Fruit fly (Drosophila melanogaster) whole organism, pupa: Measurements from ENCODE around the gene Atg3.

Experiments used
- CG10348 ChIP-seq: fragments of 200-800 bp; sonication (Bioruptor generic); IDR thresholded peaks from 2 replicates; pipeline ENCODE4 v1.3.6; 2022; ENCODE audit warnings: missing biosample characterization, missing genetic modification characterization
- CG12605 ChIP-seq: fragments of 200-800 bp; sonication (Bioruptor generic); IDR thresholded peaks from 2 replicates; pipeline ENCODE4 v1.3.6; 2022; ENCODE audit warnings: missing biosample characterization, missing genetic modification characterization
- CG13204 ChIP-seq: fragments of 200-800 bp; sonication (Bioruptor generic); optimal IDR thresholded peaks from 2 replicates; lab custom pipeline; 2018; ENCODE audit warnings: missing biosample characterization, mild to moderate bottlenecking, missing genetic modification characterization, moderate library complexity
- CG14655 ChIP-seq: fragments of 200-800 bp; sonication (Bioruptor generic); optimal IDR thresholded peaks from 3 replicates; lab custom pipeline; 2017; ENCODE audit warnings: mild to moderate bottlenecking, missing biosample characterization, missing genetic modification reagents, missing genetic modification characterization
- CG15710 ChIP-seq: fragments of 200-800 bp; sonication (Bioruptor generic); optimal IDR thresholded peaks from 2 replicates; lab custom pipeline; 2018; ENCODE audit warnings: missing biosample characterization, mild to moderate bottlenecking, missing genetic modification characterization, moderate library complexity
- CG17806 ChIP-seq: fragments of 200-800 bp; sonication (Bioruptor generic); optimal IDR thresholded peaks from 2 replicates; lab custom pipeline; 2018; ENCODE audit warnings: missing biosample characterization, mild to moderate bottlenecking, missing genetic modification characterization, moderate library complexity
- CG32121 ChIP-seq: fragments of 200-800 bp; sonication (Bioruptor generic); IDR thresholded peaks from 2 replicates; pipeline ENCODE4 v1.3.6; 2022; ENCODE audit warnings: missing biosample characterization, missing genetic modification characterization
- CG34367 ChIP-seq: fragments of 200-800 bp; sonication (Bioruptor generic); optimal IDR thresholded peaks from 2 replicates; lab custom pipeline; 2018; ENCODE audit warnings: missing biosample characterization, mild to moderate bottlenecking, missing genetic modification characterization
- CG4496 ChIP-seq: fragments of 200-800 bp; sonication (Bioruptor generic); IDR thresholded peaks from 3 replicates; pipeline ENCODE4 v1.3.6; 2022; ENCODE audit warnings: missing biosample characterization, missing genetic modification characterization
- CG8159 ChIP-seq: fragments of 200-800 bp; sonication (Bioruptor generic); optimal IDR thresholded peaks from 3 replicates; lab custom pipeline; 2018; ENCODE audit warnings: missing biosample characterization, mild to moderate bottlenecking, missing genetic modification characterization, moderate library complexity
- CG8301 ChIP-seq: fragments of 200-800 bp; sonication (Bioruptor generic); optimal IDR thresholded peaks from 2 replicates; lab custom pipeline; 2018; ENCODE audit warnings: missing biosample characterization, mild to moderate bottlenecking, missing genetic modification characterization
- CG9948 ChIP-seq: fragments of 200-800 bp; sonication (Bioruptor generic); optimal IDR thresholded peaks from 2 replicates; lab custom pipeline; 2018; ENCODE audit warnings: missing biosample characterization, mild to moderate bottlenecking, missing genetic modification characterization, moderate library complexity
- D1 ChIP-seq: fragments of 200-800 bp; sonication (Bioruptor generic); optimal IDR thresholded peaks from 2 replicates; lab custom pipeline; 2018; ENCODE audit warnings: missing biosample characterization, mild to moderate bottlenecking, missing genetic modification characterization, moderate library complexity
- EcR ChIP-seq: fragments of 200-800 bp; sonication (Bioruptor generic); optimal IDR thresholded peaks from 3 replicates; lab custom pipeline; 2019; ENCODE audit warnings: missing biosample characterization, missing genetic modification characterization, mild to moderate bottlenecking, moderate library complexity, missing genetic modification reagents
- Ets98B ChIP-seq: fragments of 200-800 bp; sonication (Bioruptor generic); IDR thresholded peaks from 2 replicates; pipeline ENCODE4 v1.3.6; 2022; ENCODE audit warnings: missing biosample characterization, missing genetic modification characterization
- Pif1A ChIP-seq: fragments of 200-800 bp; sonication (Bioruptor generic); optimal IDR thresholded peaks from 3 replicates; lab custom pipeline; 2016; ENCODE audit warnings: missing biosample characterization, missing genetic modification characterization
- Pif1B ChIP-seq: fragments of 200-800 bp; sonication (Bioruptor generic); optimal IDR thresholded peaks from 3 replicates; lab custom pipeline; 2016; ENCODE audit warnings: missing biosample characterization, missing genetic modification characterization
- Snoo ChIP-seq: fragments of 200-800 bp; sonication (Bioruptor generic); optimal IDR thresholded peaks from 3 replicates; lab custom pipeline; 2017; ENCODE audit warnings: missing biosample characterization, mild to moderate bottlenecking, missing genetic modification characterization, inconsistent platforms
- fd96Ca ChIP-seq: fragments of 200-800 bp; sonication (Bioruptor generic); IDR thresholded peaks from 3 replicates; pipeline ENCODE4 v1.3.6; 2022; ENCODE audit warnings: missing biosample characterization, missing genetic modification characterization
- gl ChIP-seq: fragments of 200-800 bp; sonication (Bioruptor generic); optimal IDR thresholded peaks from 2 replicates; lab custom pipeline; 2018; ENCODE audit warnings: missing biosample characterization, mild to moderate bottlenecking, missing genetic modification characterization
- rn ChIP-seq: fragments of 200-800 bp; sonication (Bioruptor generic); IDR thresholded peaks from 2 replicates; pipeline ENCODE4 v1.3.6; 2022; ENCODE audit warnings: missing biosample characterization, missing genetic modification characterization

Atg3 gene

DNA sequence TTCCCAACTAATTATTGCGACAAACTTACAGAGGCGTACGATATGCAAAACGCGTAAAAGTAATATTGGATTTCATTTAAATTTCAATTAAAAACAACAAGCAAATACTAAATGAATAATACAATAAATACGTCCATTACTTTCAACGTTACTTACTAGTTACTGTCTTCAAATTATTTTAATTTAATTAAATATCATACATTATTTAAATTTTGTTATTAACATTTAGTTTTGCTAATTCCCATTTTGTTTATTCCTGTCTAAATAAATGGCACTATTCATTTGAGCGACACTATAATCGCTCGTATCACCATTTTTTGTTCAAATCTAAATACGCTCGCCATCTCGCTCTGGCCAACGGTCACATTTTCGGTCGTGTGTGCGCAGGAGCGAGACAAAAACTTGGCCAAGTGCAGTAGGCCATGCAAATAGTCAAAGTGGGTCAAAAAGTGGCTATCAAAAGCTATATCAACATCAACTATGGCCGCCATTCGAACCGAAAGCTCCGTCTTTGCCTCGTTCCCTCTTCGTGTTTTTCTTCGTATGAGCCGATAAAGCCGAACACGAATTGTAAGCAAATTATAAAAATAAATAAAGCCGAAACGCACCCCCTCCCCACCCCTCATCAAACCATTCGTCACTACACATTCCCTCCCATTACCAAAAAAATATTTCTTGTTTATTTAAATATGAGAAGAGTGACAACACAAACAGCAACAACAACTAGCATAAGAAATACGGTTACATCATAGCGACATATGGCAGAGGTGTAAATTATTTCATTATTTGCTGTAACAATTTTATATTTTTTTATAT lies 40.9 kb downstream of the Atg3 start:
- TF ChIP-seq CG10348 (GFP tag; lab: Robert Waterston, UW) (no peak), CG15710 (tag; lab: Kevin White, UChicago) (no peak), CG32121 (GFP tag; lab: Robert Waterston, UW) (peak; percentile 80), CG4496 (GFP tag; lab: Robert Waterston, UW) (peak; percentile 43; the same call in 1 of the 3 replicates), CG12605 (peak; percentile 20; the same call in 1 of the 2 replicates), rn (GFP tag; lab: Robert Waterston, UW) (0 out of 2 replicates have a peak, but pooled peaks have one; percentile 6), fd96Ca (GFP tag; lab: Robert Waterston, UW) (peak; percentile 77), CG14655 (GFP tag; lab: Kevin White, UChicago) (no peak)
- TF ChIP-seq, all 21 proteins: peak for 5

DNA sequence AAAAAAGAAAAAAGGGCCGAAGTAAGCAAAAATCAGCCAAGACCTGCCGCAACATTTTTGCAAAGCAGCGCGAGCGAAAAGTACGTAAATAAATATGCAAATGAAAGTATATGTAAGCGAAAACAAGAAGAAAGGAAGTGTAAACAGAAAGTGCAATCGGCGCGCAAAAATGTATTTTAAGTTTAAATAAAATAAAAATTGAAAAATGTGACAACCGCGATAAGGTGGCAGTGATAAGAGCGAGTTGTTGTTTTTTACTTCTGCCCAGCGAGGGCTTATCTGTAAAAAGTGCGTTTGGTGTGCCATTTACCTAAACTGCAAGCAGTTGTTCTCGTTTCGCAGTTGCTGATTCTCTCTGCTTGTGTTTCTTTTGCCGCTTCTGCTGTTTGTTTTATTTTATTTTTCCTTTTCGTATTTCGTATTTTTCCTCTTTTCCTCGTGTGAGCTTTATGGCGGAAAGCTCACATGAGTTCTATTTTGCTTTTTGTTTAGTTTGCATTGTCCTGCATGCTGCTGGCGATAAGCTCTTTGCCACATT lies 42.2 kb downstream of the Atg3 start:
- TF ChIP-seq Snoo (peak; percentile 36), CG8159 (peak; percentile 69), CG4496 (GFP tag; lab: Robert Waterston, UW) (peak; percentile 89), CG13204 (peak; percentile 80), CG9948 (peak; percentile 53), Ets98B (GFP tag; lab: Robert Waterston, UW) (peak; percentile 81), CG15710 (tag; lab: Kevin White, UChicago) (peak; percentile 66), CG14655 (GFP tag; lab: Kevin White, UChicago) (peak; percentile 81), CG32121 (GFP tag; lab: Robert Waterston, UW) (peak; percentile 79), EcR (no peak), rn (GFP tag; lab: Robert Waterston, UW) (peak; percentile 75), CG8301 (tag; lab: Kevin White, UChicago) (peak; percentile 71), CG17806 (tag; lab: Kevin White, UChicago) (peak; percentile 63), CG12605 (peak; percentile 96), Pif1B (GFP tag; lab: Kevin White, UChicago) (peak; percentile 27), CG34367 (tag; lab: Kevin White, UChicago) (peak; percentile 77), Pif1A (peak; percentile 83), D1 (tag; lab: Kevin White, UChicago) (no peak), gl (tag; lab: Kevin White, UChicago) (peak; percentile 91), fd96Ca (GFP tag; lab: Robert Waterston, UW) (peak; percentile 71; the same call in 2 of the 3 replicates), CG10348 (GFP tag; lab: Robert Waterston, UW) (no peak)

DNA sequence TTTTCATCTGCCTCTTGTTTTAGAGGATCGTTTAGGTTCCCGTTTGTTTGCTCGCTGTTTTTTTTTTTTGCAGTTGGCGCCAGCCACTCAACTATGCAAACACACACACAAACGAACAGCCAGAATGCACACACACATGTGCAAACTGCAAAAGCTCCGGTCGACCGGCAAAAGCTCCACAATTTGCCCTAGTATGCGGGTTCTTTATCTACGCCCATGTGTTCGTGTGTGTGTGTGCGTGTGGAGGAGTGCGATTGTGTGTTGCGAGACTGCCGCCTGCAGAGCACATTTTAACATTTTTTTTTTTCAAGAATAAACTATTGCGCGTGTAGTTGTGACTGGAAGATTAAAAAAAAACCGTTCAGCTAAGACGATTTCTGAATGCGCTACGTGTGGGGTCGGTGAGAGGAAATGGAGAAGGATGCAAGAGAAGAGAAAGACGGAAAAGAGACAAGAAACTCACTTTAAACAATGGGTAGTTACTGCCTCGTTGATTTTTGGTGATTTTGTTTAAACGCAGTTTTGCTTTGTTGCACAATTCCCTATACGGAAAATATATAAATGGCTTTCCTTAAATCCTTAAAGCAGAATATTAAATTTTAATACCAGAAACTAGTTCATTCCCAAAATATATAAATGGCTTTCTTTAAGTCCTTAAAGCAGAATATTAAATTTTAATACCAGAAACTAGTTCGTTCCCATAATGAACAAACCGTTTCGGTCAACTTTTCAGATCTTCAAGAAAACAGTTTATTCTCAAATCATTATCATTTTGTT lies 42.9 kb downstream of the Atg3 start:
- TF ChIP-seq CG17806 (tag; lab: Kevin White, UChicago): peak; percentile 62
- no peak for TF ChIP-seq D1 (tag; lab: Kevin White, UChicago)
- TF ChIP-seq fd96Ca (GFP tag; lab: Robert Waterston, UW): peak; percentile 76; the same call in 2 of the 3 replicates
- peak; percentile 34 for TF ChIP-seq CG8301 (tag; lab: Kevin White, UChicago)
- peak; percentile 72 for TF ChIP-seq CG32121 (GFP tag; lab: Robert Waterston, UW)
- TF ChIP-seq Pif1B (GFP tag; lab: Kevin White, UChicago): peak; percentile 52
- TF ChIP-seq gl (tag; lab: Kevin White, UChicago): peak; percentile 82
- no peak for TF ChIP-seq rn (GFP tag; lab: Robert Waterston, UW)
- peak; percentile 70 for TF ChIP-seq CG8159
- TF ChIP-seq CG34367 (tag; lab: Kevin White, UChicago): peak; percentile 74
- peak; percentile 66 for TF ChIP-seq CG12605
- TF ChIP-seq CG4496 (GFP tag; lab: Robert Waterston, UW): peak; percentile 86
- TF ChIP-seq EcR: peak; percentile 62
- TF ChIP-seq CG13204: peak; percentile 32
- peak; percentile 72 for TF ChIP-seq CG15710 (tag; lab: Kevin White, UChicago)
- TF ChIP-seq Pif1A: peak; percentile 35
- no peak for TF ChIP-seq Snoo
- peak; percentile 55 for TF ChIP-seq CG14655 (GFP tag; lab: Kevin White, UChicago)
- no peak for TF ChIP-seq CG10348 (GFP tag; lab: Robert Waterston, UW)
- TF ChIP-seq Ets98B (GFP tag; lab: Robert Waterston, UW): peak; percentile 48
- peak; percentile 48 for TF ChIP-seq CG9948

DNA sequence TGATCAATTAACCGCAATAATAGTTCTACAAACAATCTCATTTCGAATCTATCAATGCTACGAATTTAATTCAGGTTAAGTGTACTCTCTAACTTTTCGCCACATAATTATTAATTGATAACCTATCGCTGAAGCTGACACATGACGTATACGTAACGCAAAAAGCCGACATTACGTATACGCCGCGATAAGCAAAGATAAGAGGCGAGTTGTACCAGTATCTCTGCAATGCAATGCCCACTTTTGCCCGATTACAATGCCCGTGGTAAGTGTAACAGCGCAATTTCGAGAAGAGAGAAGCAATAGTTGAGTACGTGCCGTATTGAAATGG lies 43.5 kb downstream of the Atg3 start:
- no peak for TF ChIP-seq Pif1B (GFP tag; lab: Kevin White, UChicago)
- TF ChIP-seq EcR: peak; percentile 47

DNA sequence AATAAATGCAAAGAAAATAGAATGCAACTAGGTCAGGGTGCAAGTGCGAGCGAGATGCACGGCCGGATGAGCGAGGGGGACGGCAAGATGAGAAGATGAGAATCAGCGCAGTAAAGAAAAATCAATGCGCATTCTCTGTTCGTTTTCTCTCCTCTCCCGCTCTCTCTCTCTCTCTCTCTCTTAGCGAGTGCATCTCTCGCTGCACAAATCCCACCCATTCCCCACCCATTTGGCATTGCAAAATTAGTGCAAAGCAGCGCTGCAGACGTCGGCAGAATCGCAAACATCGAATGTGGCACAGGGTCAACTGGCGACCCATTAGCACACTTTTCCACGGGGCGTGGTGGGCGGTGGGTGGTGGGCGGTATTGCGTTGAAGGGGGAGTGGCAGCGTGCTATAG lies 44.3 kb downstream of the Atg3 start:
- TF ChIP-seq CG14655 (GFP tag; lab: Kevin White, UChicago) (no peak), CG17806 (tag; lab: Kevin White, UChicago) (no peak), CG12605 (peak; percentile 28; the same call in 1 of the 2 replicates), Ets98B (GFP tag; lab: Robert Waterston, UW) (peak; percentile 25; the same call in 1 of the 2 replicates), CG4496 (GFP tag; lab: Robert Waterston, UW) (0 out of 3 replicates have a peak, but pooled peaks have one; percentile 50), CG13204 (peak; percentile 10), CG8159 (no peak), fd96Ca (GFP tag; lab: Robert Waterston, UW) (0 out of 3 replicates have a peak, but pooled peaks have one; percentile 16), EcR (peak; percentile 18), CG34367 (tag; lab: Kevin White, UChicago) (no peak), gl (tag; lab: Kevin White, UChicago) (no peak), CG32121 (GFP tag; lab: Robert Waterston, UW) (0 out of 2 replicates have a peak, but pooled peaks have one; percentile 13)
- TF ChIP-seq, all 21 proteins: peak for 7
